Fruit fly (Drosophila melanogaster) S2 (cell line): Measurements from ENCODE around the gene Nepl15.

Source experiments
- CG8478 ChIP-seq: fragments of >200 bp; optimal IDR thresholded peaks from 2 replicates; lab custom pipeline; 2018
- CTCF ChIP-seq, 2 experiments: fragments of >200 bp; optimal IDR thresholded peaks; 2 replicates each; lab custom pipeline; 2018

DNA sequence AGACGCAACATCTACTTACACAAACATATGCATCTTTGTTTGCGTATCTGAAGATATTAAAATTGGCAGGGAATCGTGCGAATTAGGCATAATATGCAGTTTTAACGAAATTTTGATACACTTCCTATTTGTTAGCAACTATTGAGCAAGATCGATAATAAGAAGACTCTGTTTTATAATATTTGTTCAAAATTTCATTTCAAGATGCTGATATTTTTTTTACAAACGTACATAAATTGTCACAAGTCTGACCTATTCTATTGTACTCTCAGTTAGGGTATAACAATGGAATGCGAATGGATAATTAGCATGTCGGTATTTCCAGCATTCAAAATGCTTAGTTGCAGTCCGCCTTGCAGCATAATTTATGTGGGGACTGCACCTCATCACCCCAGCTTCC, 38.1 kb downstream of the Nepl15 start:
- TF ChIP-seq CG8478 (no peak), CTCF (optimal IDR thresholded peaks at IDR 0.05; lab: Kevin White, UChicago) (no peak)
